Worm (Caenorhabditis elegans) whole organism, midembryonic: ENCODE data around the gene tag-250.
A peak's percentile ranks its signal among the peaks of the same experiment; 100 is the strongest.

Experiments used
- T22C8.4 ChIP-seq: fragments of 200-800 bp; sonication (Bioruptor generic); IDR thresholded peaks from 2 replicates; pipeline ENCODE4 v1.3.6; 2022; ENCODE audit warnings: missing genetic modification characterization, missing compliant biosample characterization
- cog-1 ChIP-seq: sonication (generic microtip); optimal IDR thresholded peaks from 2 replicates; lab custom pipeline; 2016; ENCODE audit warnings: missing genetic modification characterization, missing compliant biosample characterization
- flt-1 ChIP-seq: fragments of 200-800 bp; sonication (Bioruptor generic); IDR thresholded peaks from 2 replicates; pipeline ENCODE4 v1.3.6; 2022; ENCODE audit warnings: missing genetic modification characterization, missing compliant biosample characterization
- klf-2 ChIP-seq: fragments of 200-800 bp; sonication (Bioruptor generic); conservative IDR thresholded peaks from 2 replicates; pipeline ENCODE4 v1.3.6; 2022; ENCODE audit warnings: missing genetic modification reagents, missing genetic modification characterization, missing compliant biosample characterization
- med-1 ChIP-seq: sonication (generic microtip); optimal IDR thresholded peaks from 2 replicates; lab custom pipeline; 2017; ENCODE audit warnings: missing genetic modification characterization, mild to moderate bottlenecking, missing compliant biosample characterization, antibody characterized with exemption, missing genetic modification reagents; ENCODE audit not compliant: insufficient read depth
- ref-1 ChIP-seq: fragments of 200-800 bp; sonication (Bioruptor generic); conservative IDR thresholded peaks from 2 replicates; pipeline ENCODE4 v1.3.6; 2022; ENCODE audit warnings: missing genetic modification reagents, missing genetic modification characterization, missing compliant biosample characterization
- tab-1 ChIP-seq: fragments of 200-800 bp; sonication (Bioruptor generic); IDR thresholded peaks from 2 replicates; pipeline ENCODE4 v1.3.6; 2022; ENCODE audit warnings: missing genetic modification characterization, missing compliant biosample characterization
- ztf-23 ChIP-seq: fragments of 200-800 bp; sonication (Bioruptor generic); IDR thresholded peaks from 2 replicates; pipeline ENCODE4 v1.3.6; 2022; ENCODE audit warnings: missing genetic modification reagents, missing genetic modification characterization, missing compliant biosample characterization
- ztf-29 ChIP-seq: fragments of 200-800 bp; sonication (Bioruptor generic); IDR thresholded peaks from 2 replicates; pipeline ENCODE4 v1.3.6; 2022; ENCODE audit warnings: missing genetic modification reagents, missing genetic modification characterization, missing compliant biosample characterization

- TF ChIP-seq T22C8.4 (GFP tag; lab: Robert Waterston, UW) (no peak), ref-1 (GFP tag; lab: Robert Waterston, UW) (no peak), med-1 (GFP tag; lab: Kevin White, UChicago) (no peak), flt-1 (GFP tag; lab: Robert Waterston, UW) (no peak), ztf-23 (GFP tag; lab: Robert Waterston, UW) (no peak), cog-1 (peak; percentile 1), ztf-29 (GFP tag; lab: Robert Waterston, UW) (no peak), tab-1 (GFP tag; lab: Robert Waterston, UW) (no peak), klf-2 (GFP tag; lab: Robert Waterston, UW) (no peak)
Observed at ce11 chrIII:7973201-7973767, 48.6 kb upstream of the tag-250 start, which contains the start of the genes eef-1B.1 and aco-2.
